Fruit fly (Drosophila melanogaster) whole organism, embryonic: ENCODE data around the gene pHCl-1.

ENCODE experiments used
- CG10209 ChIP-seq: fragments of 200-800 bp; sonication (Bioruptor generic); optimal IDR thresholded peaks from 3 replicates; lab custom pipeline; 2017; ENCODE audit warnings: missing biosample characterization, mild to moderate bottlenecking, missing genetic modification characterization, missing genetic modification reagents
- CG11560 ChIP-seq: fragments of 200-800 bp; sonication (Bioruptor generic); IDR thresholded peaks from 3 replicates; pipeline ENCODE4 v1.3.6; 2022; ENCODE audit warnings: missing biosample characterization, missing genetic modification characterization
- CG12744 ChIP-seq: fragments of 200-800 bp; sonication (Bioruptor generic); optimal IDR thresholded peaks from 2 replicates; lab custom pipeline; 2016; ENCODE audit warnings: missing biosample characterization, missing genetic modification characterization
- CG15479 ChIP-seq: fragments of 200-800 bp; sonication (Bioruptor generic); optimal IDR thresholded peaks from 3 replicates; lab custom pipeline; 2019; ENCODE audit warnings: missing biosample characterization, mild to moderate bottlenecking, missing genetic modification characterization, moderate library complexity
- CG1603 ChIP-seq: fragments of 200-800 bp; sonication (Bioruptor generic); optimal IDR thresholded peaks from 2 replicates; lab custom pipeline; 2019; ENCODE audit warnings: missing biosample characterization, mild to moderate bottlenecking, missing genetic modification characterization, moderate library complexity
- CG18011 ChIP-seq: fragments of 200-800 bp; sonication (Bioruptor generic); optimal IDR thresholded peaks from 2 replicates; lab custom pipeline; 2017; ENCODE audit warnings: missing biosample characterization, missing genetic modification characterization, mild to moderate bottlenecking, moderate library complexity, missing genotype
- CG1832 ChIP-seq: fragments of 200-800 bp; sonication (Bioruptor generic); optimal IDR thresholded peaks from 2 replicates; lab custom pipeline; 2017; ENCODE audit warnings: missing biosample characterization, mild to moderate bottlenecking, missing genetic modification characterization, inconsistent platforms
- CG18764 ChIP-seq: fragments of 200-800 bp; sonication (Bioruptor generic); optimal IDR thresholded peaks from 3 replicates; lab custom pipeline; 2016; ENCODE audit warnings: missing biosample characterization, missing genetic modification characterization
- CG2678 ChIP-seq: fragments of 200-800 bp; sonication (Bioruptor generic); optimal IDR thresholded peaks from 3 replicates; lab custom pipeline; 2019; ENCODE audit warnings: missing biosample characterization, mild to moderate bottlenecking, missing genetic modification characterization, moderate library complexity
- CG31388 ChIP-seq: fragments of 200-800 bp; sonication (Bioruptor generic); optimal IDR thresholded peaks from 2 replicates; lab custom pipeline; 2016; ENCODE audit warnings: missing biosample characterization, missing genetic modification characterization
- CG3407 ChIP-seq: fragments of 200-800 bp; sonication (Bioruptor generic); optimal IDR thresholded peaks from 2 replicates; lab custom pipeline; 2018; ENCODE audit warnings: missing biosample characterization, mild to moderate bottlenecking, missing genetic modification characterization
- CG4282 ChIP-seq: fragments of 200-800 bp; sonication (Bioruptor generic); optimal IDR thresholded peaks from 2 replicates; lab custom pipeline; 2016; ENCODE audit warnings: missing biosample characterization, missing genetic modification characterization
- CG4328 ChIP-seq: fragments of 200-800 bp; sonication (Bioruptor generic); optimal IDR thresholded peaks from 3 replicates; lab custom pipeline; 2017; ENCODE audit warnings: missing biosample characterization, missing genetic modification reagents, missing genetic modification characterization
- CG4617 ChIP-seq: fragments of 200-800 bp; sonication (Bioruptor generic); optimal IDR thresholded peaks from 3 replicates; lab custom pipeline; 2016; ENCODE audit warnings: missing biosample characterization, missing genetic modification characterization, borderline replicate concordance
- CG4730 ChIP-seq: fragments of 200-800 bp; sonication (Bioruptor generic); IDR thresholded peaks from 2 replicates; pipeline ENCODE4 v1.3.6; 2022; ENCODE audit warnings: missing biosample characterization, missing genetic modification characterization
- CG6791 ChIP-seq: fragments of 200-800 bp; sonication (Bioruptor generic); IDR thresholded peaks from 3 replicates; pipeline ENCODE4 v1.3.6; 2022; ENCODE audit warnings: missing biosample characterization, missing genetic modification characterization; ENCODE audit not compliant: partially characterized antibody
- CG8281 ChIP-seq: fragments of 200-800 bp; sonication (Bioruptor generic); optimal IDR thresholded peaks from 2 replicates; lab custom pipeline; 2018; ENCODE audit warnings: missing biosample characterization, mild to moderate bottlenecking, missing genetic modification characterization, moderate library complexity
- CG8944 ChIP-seq: fragments of 200-800 bp; sonication (Bioruptor generic); optimal IDR thresholded peaks from 3 replicates; lab custom pipeline; 2016; ENCODE audit warnings: missing biosample characterization, missing genetic modification characterization
- CG9437 ChIP-seq: fragments of 200-800 bp; sonication (Bioruptor generic); optimal IDR thresholded peaks from 2 replicates; lab custom pipeline; 2018; ENCODE audit warnings: missing biosample characterization, mild to moderate bottlenecking, missing genetic modification characterization
- D19A ChIP-seq: fragments of 200-800 bp; optimal IDR thresholded peaks from 3 replicates; lab custom pipeline; 2019; ENCODE audit warnings: missing biosample characterization, mild to moderate bottlenecking, missing genetic modification characterization, moderate library complexity
- D19B ChIP-seq: fragments of 200-800 bp; sonication (Bioruptor generic); optimal IDR thresholded peaks from 2 replicates; lab custom pipeline; 2017; ENCODE audit warnings: missing biosample characterization, mild to moderate bottlenecking, missing genetic modification characterization
- Dip3 ChIP-seq: fragments of 200-800 bp; sonication (Bioruptor generic); optimal IDR thresholded peaks from 3 replicates; lab custom pipeline; 2016; ENCODE audit warnings: missing biosample characterization, missing genetic modification characterization
- HHEX ChIP-seq: fragments of 200-800 bp; sonication (Bioruptor generic); optimal IDR thresholded peaks from 3 replicates; lab custom pipeline; 2017; ENCODE audit warnings: missing biosample characterization, mild to moderate bottlenecking, missing genetic modification characterization, missing genetic modification reagents
- Hr3 ChIP-seq: fragments of 200-800 bp; sonication (Bioruptor generic); optimal IDR thresholded peaks from 3 replicates; lab custom pipeline; 2016; ENCODE audit warnings: missing biosample characterization, missing genetic modification characterization
- MBD-R2 ChIP-seq: fragments of 200-800 bp; sonication (Bioruptor generic); IDR thresholded peaks from 2 replicates; pipeline ENCODE4 v1.3.6; 2022; ENCODE audit warnings: missing biosample characterization, missing genetic modification characterization
- Max ChIP-seq: fragments of 200-800 bp; sonication (Bioruptor generic); optimal IDR thresholded peaks from 2 replicates; lab custom pipeline; 2016; ENCODE audit warnings: missing biosample characterization, mild to moderate bottlenecking, missing genetic modification characterization
- Myb ChIP-seq: fragments of 200-800 bp; sonication (Bioruptor generic); optimal IDR thresholded peaks from 2 replicates; lab custom pipeline; 2016; ENCODE audit warnings: missing biosample characterization, missing genetic modification characterization
- NC2α ChIP-seq: fragments of 200-800 bp; sonication (Bioruptor generic); optimal IDR thresholded peaks from 2 replicates; lab custom pipeline; 2016; ENCODE audit warnings: missing biosample characterization, missing genetic modification characterization
- Neu2 ChIP-seq: fragments of 200-800 bp; sonication (Bioruptor generic); optimal IDR thresholded peaks from 3 replicates; lab custom pipeline; 2016; ENCODE audit warnings: missing biosample characterization, missing genetic modification characterization, borderline replicate concordance
- PHDP ChIP-seq: fragments of 200-800 bp; sonication (Bioruptor generic); optimal IDR thresholded peaks from 3 replicates; lab custom pipeline; 2018; ENCODE audit warnings: missing biosample characterization, mild to moderate bottlenecking, missing genetic modification characterization, moderate library complexity
- cato ChIP-seq: fragments of 200-800 bp; sonication (Bioruptor generic); optimal IDR thresholded peaks from 2 replicates; lab custom pipeline; 2016; ENCODE audit warnings: missing biosample characterization, missing genetic modification characterization, borderline replicate concordance
- corto ChIP-seq: fragments of 200-800 bp; sonication (Bioruptor generic); optimal IDR thresholded peaks from 2 replicates; lab custom pipeline; 2016; ENCODE audit warnings: missing biosample characterization, mild to moderate bottlenecking, missing genetic modification characterization, moderate library complexity
- dan ChIP-seq: fragments of 200-800 bp; sonication (Bioruptor generic); IDR thresholded peaks from 2 replicates; pipeline ENCODE4 v1.3.6; 2022; ENCODE audit warnings: missing biosample characterization, missing genetic modification characterization
- dati ChIP-seq: fragments of 200-800 bp; sonication (Bioruptor generic); IDR thresholded peaks from 2 replicates; pipeline ENCODE4 v1.3.6; 2022; ENCODE audit warnings: missing biosample characterization, missing genetic modification characterization
- eve ChIP-seq, 2 experiments: fragments of >200 bp; optimal IDR thresholded peaks; 2 replicates each; lab custom pipeline; 2017; ENCODE audit warnings: missing biosample characterization in 2 of 2, missing genetic modification characterization in 2 of 2
- eyg ChIP-seq: fragments of 200-800 bp; sonication (Bioruptor generic); optimal IDR thresholded peaks from 3 replicates; lab custom pipeline; 2016; ENCODE audit warnings: missing biosample characterization, missing genetic modification characterization
- gem ChIP-seq: fragments of 200-800 bp; sonication (Bioruptor generic); optimal IDR thresholded peaks from 2 replicates; lab custom pipeline; 2019; ENCODE audit warnings: missing biosample characterization, mild to moderate bottlenecking, missing genetic modification characterization, moderate library complexity
- jigr1 ChIP-seq: fragments of 200-800 bp; sonication (Bioruptor generic); IDR thresholded peaks from 3 replicates; pipeline ENCODE4 v1.3.6; 2022; ENCODE audit warnings: missing biosample characterization, missing genetic modification characterization
- kah ChIP-seq: fragments of 200-800 bp; sonication (Bioruptor generic); optimal IDR thresholded peaks from 2 replicates; lab custom pipeline; 2018; ENCODE audit warnings: missing biosample characterization, mild to moderate bottlenecking, missing genetic modification characterization
- lbe ChIP-seq: fragments of 200-800 bp; sonication (Bioruptor generic); optimal IDR thresholded peaks from 2 replicates; lab custom pipeline; 2016; ENCODE audit warnings: missing biosample characterization, mild to moderate bottlenecking, missing genetic modification characterization
- lov ChIP-seq, 2 experiments: fragments of 200-800 bp in 1 of 2; fragments of >200 bp in 1 of 2; sonication (Bioruptor generic) in 1 of 2; IDR thresholded peaks in 1 of 2; optimal IDR thresholded peaks in 1 of 2; 2 replicates in 1 of 2; 3 replicates in 1 of 2; pipeline versions ENCODE4 v1.3.6 to Lab custom; 2017 to 2022; ENCODE audit warnings: missing biosample characterization in 1 of 2, missing genetic modification characterization in 1 of 2
- mirr ChIP-seq: fragments of 200-800 bp; sonication (Bioruptor generic); optimal IDR thresholded peaks from 3 replicates; lab custom pipeline; 2018; ENCODE audit warnings: missing biosample characterization, mild to moderate bottlenecking, missing genetic modification characterization
- nerfin-2 ChIP-seq: fragments of 200-800 bp; sonication (Bioruptor generic); IDR thresholded peaks from 2 replicates; pipeline ENCODE4 v1.3.6; 2022; ENCODE audit warnings: missing biosample characterization, missing genetic modification characterization; ENCODE audit not compliant: partially characterized antibody
- ro ChIP-seq: fragments of 200-800 bp; sonication (Bioruptor generic); IDR thresholded peaks from 2 replicates; pipeline ENCODE4 v1.3.6; 2022; ENCODE audit warnings: missing biosample characterization, missing genetic modification characterization
- stwl ChIP-seq: fragments of 200-800 bp; sonication (Bioruptor generic); optimal IDR thresholded peaks from 3 replicates; lab custom pipeline; 2018; ENCODE audit warnings: missing biosample characterization, mild to moderate bottlenecking, missing genetic modification characterization, moderate library complexity
- tin ChIP-seq: fragments of 200-800 bp; sonication (Bioruptor generic); optimal IDR thresholded peaks from 3 replicates; lab custom pipeline; 2016; ENCODE audit warnings: missing biosample characterization, missing genetic modification characterization
- tll ChIP-seq, 2 experiments: fragments of 200-800 bp in 1 of 2; fragments of >200 bp in 1 of 2; sonication (Bioruptor generic) in 1 of 2; optimal IDR thresholded peaks; 2 replicates each; lab custom pipeline; 2017 to 2019; ENCODE audit warnings: missing biosample characterization in 2 of 2, missing genetic modification characterization in 2 of 2, mild to moderate bottlenecking in 1 of 2, moderate library complexity in 1 of 2
- vvl ChIP-seq: fragments of 200-800 bp; sonication (Bioruptor generic); IDR thresholded peaks from 2 replicates; pipeline ENCODE4 v1.3.6; 2022; ENCODE audit warnings: missing biosample characterization, missing genetic modification characterization

Gene pHCl-1

DNA sequence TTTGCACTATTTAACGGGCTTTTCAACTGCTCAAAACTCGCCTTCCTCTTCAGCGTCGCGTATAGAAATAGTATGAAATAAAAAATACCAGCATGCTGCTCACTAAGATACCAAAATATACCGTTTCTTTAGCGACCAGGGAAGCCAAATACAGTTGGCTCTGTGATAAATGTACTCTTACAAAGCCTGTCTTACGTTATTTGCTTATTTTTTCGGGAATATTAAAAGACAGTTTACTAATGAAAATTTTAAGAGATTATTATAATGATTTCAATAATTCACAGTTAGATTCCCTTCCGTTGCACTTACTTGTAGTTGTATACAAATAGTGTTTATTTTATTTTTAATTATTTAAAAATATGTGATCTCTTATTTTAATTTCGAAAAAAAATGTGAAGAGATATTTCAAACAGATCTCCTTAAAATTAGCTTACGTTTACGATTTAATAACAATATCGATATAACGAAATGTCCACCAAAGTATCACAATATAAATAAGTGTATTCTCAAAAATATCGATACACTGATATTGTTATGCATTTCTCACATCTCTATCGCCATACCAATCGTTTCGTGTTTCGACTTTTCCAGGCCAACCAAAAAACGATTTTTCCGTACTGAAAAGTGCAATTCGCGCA, 72.4 kb downstream of the pHCl-1 start, which contains the start of the genes DCP2 and dbo (continued):
- TF ChIP-seq gem (peak; percentile 82), D19B (GFP tag; lab: Kevin White, UChicago) (peak; percentile 58), stwl (tag; lab: Kevin White, UChicago) (peak; percentile 27), dati (no peak), mirr (GFP tag; lab: Kevin White, UChicago) (peak; percentile 5), ro (no peak), Myb (GFP tag; lab: Kevin White, UChicago) (peak; percentile 13), kah (GFP tag; lab: Kevin White, UChicago) (no peak), CG11560 (tag; lab: Robert Waterston, UW) (no peak), nerfin-2 (GFP tag; lab: Robert Waterston, UW) (peak; percentile 74), tin (GFP tag; lab: Kevin White, UChicago) (peak; percentile 65), corto (GFP tag; lab: Kevin White, UChicago) (peak; percentile 8), lbe (GFP tag; lab: Kevin White, UChicago) (no peak), CG9437 (GFP tag; lab: Kevin White, UChicago) (peak; percentile 99), CG1832 (GFP tag; lab: Kevin White, UChicago) (no peak), CG4730 (GFP tag; lab: Robert Waterston, UW) (peak; percentile 61), dan (GFP tag; lab: Robert Waterston, UW) (no peak), PHDP (peak; percentile 64), CG31388 (GFP tag; lab: Kevin White, UChicago) (peak; percentile 51), CG4617 (GFP tag; lab: Kevin White, UChicago) (no peak), eyg (GFP tag; lab: Kevin White, UChicago) (no peak), CG12744 (GFP tag; lab: Kevin White, UChicago) (peak; percentile 5), CG2678 (tag; lab: Kevin White, UChicago) (peak; percentile 79), eve (GFP tag; optimal IDR thresholded peaks at IDR 0.05; lab: Kevin White, UChicago) (no peak), CG4328 (GFP tag; lab: Kevin White, UChicago) (peak; percentile 56), CG18764 (peak; percentile 43), CG8944 (GFP tag; lab: Kevin White, UChicago) (peak; percentile 27), NC2α (GFP tag; lab: Kevin White, UChicago) (no peak), cato (GFP tag; lab: Kevin White, UChicago) (peak; percentile 19), CG8281 (tag; lab: Kevin White, UChicago) (no peak), HHEX (peak; percentile 61), D19A (peak; percentile 39), CG1603 (tag; lab: Kevin White, UChicago) (peak; percentile 26), Hr3 (GFP tag; lab: Kevin White, UChicago) (peak; percentile 66), jigr1 (GFP tag; lab: Robert Waterston, UW) (no peak), tll (GFP tag; optimal IDR thresholded peaks at IDR 0.05; lab: Kevin White, UChicago) (no peak), CG6791 (GFP tag; lab: Robert Waterston, UW) (peak; percentile 82), Max (no peak), vvl (peak; percentile 74; the same call in 1 of the 2 replicates), CG15479 (GFP tag; lab: Kevin White, UChicago) (no peak), lov (optimal IDR thresholded peaks at IDR 0.05; lab: Kevin White, UChicago) (no peak), lov (GFP tag; IDR thresholded peaks at IDR 0.05; lab: Robert Waterston, UW) (no peak), MBD-R2 (GFP tag; lab: Robert Waterston, UW) (peak; percentile 20; the same call in 1 of the 2 replicates), CG4282 (GFP tag; lab: Kevin White, UChicago) (no peak), CG18011 (GFP tag; lab: Kevin White, UChicago) (peak; percentile 43), Neu2 (GFP tag; lab: Kevin White, UChicago) (no peak), CG10209 (peak; percentile 65), Dip3 (GFP tag; lab: Kevin White, UChicago) (peak; percentile 53), CG3407 (GFP tag; lab: Kevin White, UChicago) (no peak)
